Fruit fly (Drosophila melanogaster): Measurements from ENCODE around the gene Msr-110.

Gene Msr-110

DNA sequence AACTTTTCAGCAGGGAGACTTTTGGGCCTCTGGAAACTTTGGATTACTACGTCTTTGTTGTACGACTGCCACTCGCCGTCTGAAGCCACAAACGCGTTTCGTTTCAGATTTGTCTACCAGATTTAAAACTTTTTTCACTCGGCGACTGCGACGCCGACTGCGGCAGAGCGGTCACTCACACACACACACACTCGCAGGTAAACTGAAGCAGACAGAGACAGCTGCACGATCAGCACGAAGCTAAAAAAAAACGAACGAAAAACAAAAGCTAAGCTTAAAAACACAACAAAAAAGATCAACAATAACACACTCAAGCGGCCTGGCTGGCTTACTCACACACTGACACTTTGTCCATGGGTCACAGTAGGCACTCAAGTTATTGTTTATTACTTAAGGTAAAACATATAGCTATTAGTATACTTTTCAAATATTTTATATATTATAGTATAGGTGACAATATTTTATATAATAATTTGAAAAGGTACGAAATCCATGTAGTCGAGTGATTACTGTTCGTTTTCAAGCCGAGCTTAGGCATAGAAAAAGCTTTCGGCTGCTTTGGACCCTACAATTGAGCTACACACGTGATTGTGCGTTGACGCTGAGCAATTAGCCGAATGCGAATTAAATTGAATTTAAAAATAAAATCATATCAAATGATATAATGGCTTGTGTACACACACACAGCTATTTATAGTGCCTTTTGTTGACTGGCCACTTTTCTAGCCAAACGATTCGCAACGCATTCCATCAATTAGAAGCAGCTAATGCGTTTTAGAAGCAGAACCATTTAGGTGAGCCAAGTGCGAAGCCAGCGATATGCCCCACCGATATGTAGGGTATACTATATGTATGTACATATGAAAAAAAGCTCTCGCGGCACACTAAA lies at the start of gene Msr-110 (continued):
- TF ChIP-seq prd (optimal IDR thresholded peaks at IDR 0.05) (no peak), prd (GFP tag; IDR thresholded peaks at IDR 0.05) (peak; percentile 89), D19A (tag; optimal IDR thresholded peaks at IDR 0.05) (peak; percentile 84), CG2129 (GFP tag; IDR thresholded peaks at IDR 0.05; ENCODE audit: partially characterized antibody) (no peak), CG8765 (GFP tag; IDR thresholded peaks at IDR 0.05) (peak; percentile 39; the same call in 1 of the 2 replicates), CG15073 (GFP tag; optimal IDR thresholded peaks at IDR 0.05) (peak; percentile 25), gem (tag; optimal IDR thresholded peaks at IDR 0.05) (peak; percentile 92), HLH54F (GFP tag; optimal IDR thresholded peaks at IDR 0.05) (peak; percentile 77), Adf1 (GFP tag; IDR thresholded peaks at IDR 0.05) (peak; percentile 93), Spps (tag; optimal IDR thresholded peaks at IDR 0.05) (peak; percentile 47), HLH4C (GFP tag; IDR thresholded peaks at IDR 0.05; ENCODE audit: partially characterized antibody) (no peak), CG4404 (GFP tag; IDR thresholded peaks at IDR 0.05) (peak; percentile 77), CG10274 (GFP tag; optimal IDR thresholded peaks at IDR 0.05) (peak; percentile 96), onecut (GFP tag; IDR thresholded peaks at IDR 0.05) (peak; percentile 69), CG11398 (GFP tag; optimal IDR thresholded peaks at IDR 0.05) (peak; percentile 37), tx (GFP tag; optimal IDR thresholded peaks at IDR 0.05) (peak; percentile 67), HLH3B (GFP tag; IDR thresholded peaks at IDR 0.05) (peak; percentile 88), CG10979 (tag; optimal IDR thresholded peaks at IDR 0.05) (peak; percentile 79), fd102C (GFP tag; optimal IDR thresholded peaks at IDR 0.05) (no peak), CG12219 (GFP tag; optimal IDR thresholded peaks at IDR 0.05) (peak; percentile 84), Side (GFP tag; optimal IDR thresholded peaks at IDR 0.05) (peak; percentile 48), B-H1 (GFP tag; IDR thresholded peaks at IDR 0.05) (peak; percentile 74; the same call in 2 of the 3 replicates), Camta (GFP tag; optimal IDR thresholded peaks at IDR 0.05) (peak; percentile 48), CG6175 (GFP tag; IDR thresholded peaks at IDR 0.05) (peak; percentile 52; the same call in 2 of the 3 replicates), tio (GFP tag; optimal IDR thresholded peaks at IDR 0.05) (peak; percentile 77), CG1233 (GFP tag; optimal IDR thresholded peaks at IDR 0.05) (peak; percentile 86), CG8359 (GFP tag; optimal IDR thresholded peaks at IDR 0.05; ENCODE audit: borderline replicate concordance) (peak; percentile 39), CG15696 (tag; optimal IDR thresholded peaks at IDR 0.05) (peak; percentile 50), ewg (GFP tag; optimal IDR thresholded peaks at IDR 0.05) (peak; percentile 78), CG8924 (tag; optimal IDR thresholded peaks at IDR 0.05) (peak; percentile 89), dati (GFP tag; IDR thresholded peaks at IDR 0.05) (peak; percentile 47; the same call in 1 of the 2 replicates), CG7963 (GFP tag; IDR thresholded peaks at IDR 0.05; ENCODE audit: partially characterized antibody) (no peak), ci (GFP tag; IDR thresholded peaks at IDR 0.05) (peak; percentile 90), jigr1 (GFP tag; IDR thresholded peaks at IDR 0.05) (peak; percentile 92), CG12659 (GFP tag; optimal IDR thresholded peaks at IDR 0.05) (peak; percentile 92), CG12104 (GFP tag; optimal IDR thresholded peaks at IDR 0.05) (peak; percentile 71), dm (GFP tag; optimal IDR thresholded peaks at IDR 0.05) (peak; percentile 52), gcm2 (GFP tag; optimal IDR thresholded peaks at IDR 0.05) (peak; percentile 43), CG10959 (GFP tag; IDR thresholded peaks at IDR 0.05) (0 out of 2 replicates have a peak, but pooled peaks have one; percentile 39), Lim3 (GFP tag; IDR thresholded peaks at IDR 0.05) (0 out of 2 replicates have a peak, but pooled peaks have one; percentile 48), repo (GFP tag; optimal IDR thresholded peaks at IDR 0.05) (peak; percentile 42), Dll (GFP tag; IDR thresholded peaks at IDR 0.05; ENCODE audit: partially characterized antibody) (no peak), Hr3 (GFP tag; optimal IDR thresholded peaks at IDR 0.05) (peak; percentile 84), sisA (GFP tag; IDR thresholded peaks at IDR 0.05) (peak; percentile 87), Trl (optimal IDR thresholded peaks at IDR 0.05) (no peak), Trl (GFP tag; optimal IDR thresholded peaks at IDR 0.05) (peak; percentile 55), CG31365 (tag; optimal IDR thresholded peaks at IDR 0.05) (peak; percentile 56), gfzf (GFP tag; optimal IDR thresholded peaks at IDR 0.05) (no peak), NC2β (GFP tag; optimal IDR thresholded peaks at IDR 0.05) (no peak)
